Worm (Caenorhabditis elegans): Measurements from ENCODE around the gene sod-3.

DNA sequence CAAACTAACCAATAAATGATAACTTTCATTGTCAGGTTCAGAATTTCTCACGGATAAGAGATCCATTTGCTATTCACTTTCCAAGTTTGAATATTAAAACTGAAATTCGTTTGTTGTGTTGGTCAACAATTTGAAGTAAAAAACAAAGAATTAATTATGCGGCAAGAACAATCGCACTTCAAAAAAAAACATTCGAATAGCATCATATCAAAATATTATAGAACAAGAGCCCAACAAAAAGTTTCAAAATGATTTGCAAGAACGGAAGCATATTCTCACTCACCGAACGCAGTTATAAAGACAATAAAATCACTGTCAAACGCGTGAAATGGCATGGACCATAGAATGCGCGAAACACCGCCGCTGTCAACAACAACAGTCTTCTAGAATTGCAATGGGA is 41.9 kb downstream of the sod-3 start, which contains the start of gene K09E3.7:
- TF ChIP-seq nhr-237 (tag; optimal IDR thresholded peaks at IDR 0.05) = no peak
- TF ChIP-seq lsy-2 (tag; optimal IDR thresholded peaks at IDR 0.05) = no peak
- no peak for TF ChIP-seq unc-39 (tag; optimal IDR thresholded peaks at IDR 0.05)
- TF ChIP-seq mep-1 (tag; optimal IDR thresholded peaks at IDR 0.05) = no peak
- no peak for TF ChIP-seq sptf-1 (tag; optimal IDR thresholded peaks at IDR 0.05)
- TF ChIP-seq nhr-76 (tag; optimal IDR thresholded peaks at IDR 0.05) = no peak
- TF ChIP-seq flh-1 (GFP tag; optimal IDR thresholded peaks at IDR 0.05) = no peak
- no peak for TF ChIP-seq elt-1 (tag; optimal IDR thresholded peaks at IDR 0.05; ENCODE audit: borderline replicate concordance, insufficient read depth)
- no peak for TF ChIP-seq nhr-2 (tag; optimal IDR thresholded peaks at IDR 0.05)
- no peak for TF ChIP-seq sem-2 (GFP tag; optimal IDR thresholded peaks at IDR 0.05)
